Worm (Caenorhabditis elegans): ENCODE results near the gene C44C10.11.

The C44C10.11 gene

DNA sequence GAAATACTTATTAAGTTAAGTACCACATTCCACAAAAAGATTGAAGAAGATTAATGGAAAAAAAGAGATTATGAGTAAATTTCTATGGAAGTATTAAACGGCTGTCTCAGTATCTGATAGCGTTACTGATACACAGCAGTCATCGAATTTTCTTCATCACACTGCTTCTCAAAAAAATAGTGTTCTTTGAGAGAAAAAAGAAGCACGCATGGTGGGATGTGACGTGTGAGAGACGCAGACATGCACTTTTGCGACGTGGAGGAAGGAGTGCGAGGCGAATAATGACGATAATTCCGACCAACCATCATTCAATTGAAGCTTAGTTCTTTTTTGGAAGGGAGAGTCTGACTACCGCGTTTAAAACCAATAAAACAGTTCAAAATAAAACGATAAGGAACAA lies at the start of gene C44C10.11:
Gene C44C10.11 (minus strand): TSS at position 115 of the 400 bp plus-strand sequence.
- TF ChIP-seq unc-42 (tag; optimal IDR thresholded peaks at IDR 0.05), result peak; percentile 11
- TF ChIP-seq dmd-4 (tag; optimal IDR thresholded peaks at IDR 0.05; ENCODE audit: borderline replicate concordance), result no peak

DNA sequence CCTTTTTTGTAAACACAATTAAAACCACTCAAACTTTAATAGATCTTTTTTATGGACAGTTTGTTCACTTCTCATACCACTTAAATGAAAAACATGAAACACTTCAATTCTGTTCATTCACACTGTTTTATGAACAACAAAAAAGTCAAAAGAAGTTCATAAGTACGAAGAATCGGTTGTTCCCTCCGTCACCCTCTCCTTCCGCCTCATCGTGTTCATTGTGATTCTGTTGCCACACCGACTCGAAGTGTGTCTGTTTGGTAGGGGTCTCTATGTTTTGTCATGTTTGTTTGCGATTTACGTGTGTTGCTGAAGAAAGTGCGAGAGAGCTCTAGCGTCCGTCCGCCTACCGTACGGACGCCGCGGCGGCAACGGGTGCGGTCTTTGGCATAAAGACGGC lies 48.7 kb upstream of the C44C10.11 start, which contains the start of gene lact-7:
Gene lact-7 (plus strand): TSS at position 301 of the 400 bp plus-strand sequence.
- TF ChIP-seq unc-86 (tag; optimal IDR thresholded peaks at IDR 0.05) (no peak), hlh-8 (tag; optimal IDR thresholded peaks at IDR 0.05) (no peak), pax-1 (tag; optimal IDR thresholded peaks at IDR 0.05) (no peak), fkh-6 (tag; optimal IDR thresholded peaks at IDR 0.05) (no peak), pha-2 (tag; optimal IDR thresholded peaks at IDR 0.05) (no peak), ceh-9 (tag; optimal IDR thresholded peaks at IDR 0.05) (no peak)

- TF ChIP-seq ceh-14 (tag; optimal IDR thresholded peaks at IDR 0.05) (peak; percentile 54), unc-42 (tag; optimal IDR thresholded peaks at IDR 0.05) (peak; percentile 53), nhr-232 (tag; optimal IDR thresholded peaks at IDR 0.05) (peak; percentile 67), K09A11.1 (tag; optimal IDR thresholded peaks at IDR 0.05; ENCODE audit: insufficient read depth) (peak; percentile 57), pha-2 (tag; optimal IDR thresholded peaks at IDR 0.05) (peak; percentile 75), tbx-7 (tag; optimal IDR thresholded peaks at IDR 0.05) (peak; percentile 23), pax-1 (tag; optimal IDR thresholded peaks at IDR 0.05) (no peak), sox-4 (tag; optimal IDR thresholded peaks at IDR 0.05) (peak; percentile 74), ref-2 (tag; optimal IDR thresholded peaks at IDR 0.05) (peak; percentile 67), odd-2 (tag; optimal IDR thresholded peaks at IDR 0.05) (peak; percentile 36), ceh-48 (tag; optimal IDR thresholded peaks at IDR 0.05) (peak; percentile 63), hlh-8 (tag; optimal IDR thresholded peaks at IDR 0.05) (peak; percentile 14), ceh-34 (tag; optimal IDR thresholded peaks at IDR 0.05) (peak; percentile 80), madf-2 (tag; optimal IDR thresholded peaks at IDR 0.05) (peak; percentile 73), ceh-45 (GFP tag; IDR thresholded peaks at IDR 0.05) (no peak), nfya-1 (tag; optimal IDR thresholded peaks at IDR 0.05) (peak; percentile 49), che-1 (tag; optimal IDR thresholded peaks at IDR 0.05) (peak; percentile 82), ceh-24 (tag; optimal IDR thresholded peaks at IDR 0.05) (peak; percentile 36), unc-3 (GFP tag; conservative IDR thresholded peaks at IDR 0.05) (peak; percentile 82), unc-3 (tag; optimal IDR thresholded peaks at IDR 0.05) (peak; percentile 70), ets-4 (tag; optimal IDR thresholded peaks at IDR 0.05) (peak; percentile 28), hlh-13 (GFP tag; optimal IDR thresholded peaks at IDR 0.05) (peak; percentile 63), sdc-2 (tag; optimal IDR thresholded peaks at IDR 0.05) (peak; percentile 84), pqm-1 (tag; optimal IDR thresholded peaks at IDR 0.05) (no peak), C38D4.7 (GFP tag; optimal IDR thresholded peaks at IDR 0.05) (peak; percentile 76), ceh-22 (tag; optimal IDR thresholded peaks at IDR 0.05) (no peak), dve-1 (tag; optimal IDR thresholded peaks at IDR 0.05) (peak; percentile 44), ceh-30 (tag; optimal IDR thresholded peaks at IDR 0.05) (no peak), zip-5 (tag; optimal IDR thresholded peaks at IDR 0.05) (peak; percentile 60), ceh-6 (GFP tag; optimal IDR thresholded peaks at IDR 0.05) (peak; percentile 81), fkh-6 (tag; optimal IDR thresholded peaks at IDR 0.05) (peak; percentile 78), rnt-1 (tag; optimal IDR thresholded peaks at IDR 0.05) (peak; percentile 67), gmeb-2 (tag; optimal IDR thresholded peaks at IDR 0.05) (peak; percentile 70), ceh-19 (GFP tag; optimal IDR thresholded peaks at IDR 0.05) (peak; percentile 75), ama-1 (optimal IDR thresholded peaks at IDR 0.05) (no peak), ztf-16 (tag; optimal IDR thresholded peaks at IDR 0.05) (peak; percentile 75), fax-1 (tag; optimal IDR thresholded peaks at IDR 0.05) (peak; percentile 69), K02D7.2 (tag; optimal IDR thresholded peaks at IDR 0.05) (peak; percentile 80), Y22D7AL.16 (tag; optimal IDR thresholded peaks at IDR 0.05) (peak; percentile 65), sox-2 (GFP tag; IDR thresholded peaks at IDR 0.05) (peak; percentile 54; the same call in 1 of the 2 replicates), ceh-9 (tag; optimal IDR thresholded peaks at IDR 0.05) (peak; percentile 31), pha-4 (tag; optimal IDR thresholded peaks at IDR 0.05) (no peak), ttx-3 (tag; optimal IDR thresholded peaks at IDR 0.05) (peak; percentile 99), elt-2 (tag; optimal IDR thresholded peaks at IDR 0.05) (peak; percentile 78), hlh-15 (tag; optimal IDR thresholded peaks at IDR 0.05) (peak; percentile 55), elt-4 (tag; optimal IDR thresholded peaks at IDR 0.05) (no peak)
Observed at ce11 chrX:11757666-11758065, 47.5 kb upstream of the C44C10.11 start.
